Worm (Caenorhabditis elegans): ENCODE measurements around the gene F38B6.3.
A peak's percentile ranks its signal among the peaks of the same experiment; 100 is the strongest.

F38B6.3 gene

ce11 chrX:6743344-6743743 is 49.9 kb downstream of the F38B6.3 start:
- TF ChIP-seq fos-1 (tag; optimal IDR thresholded peaks at IDR 0.05) (no peak), crh-2 (tag; optimal IDR thresholded peaks at IDR 0.05) (no peak), nhr-237 (tag; optimal IDR thresholded peaks at IDR 0.05) (no peak), lin-11 (tag; optimal IDR thresholded peaks at IDR 0.05) (no peak), R02D3.7 (tag; optimal IDR thresholded peaks at IDR 0.05) (no peak), blmp-1 (tag; optimal IDR thresholded peaks at IDR 0.05; ENCODE audit: insufficient read depth) (no peak), nhr-77 (tag; optimal IDR thresholded peaks at IDR 0.05) (no peak), nhr-6 (tag; optimal IDR thresholded peaks at IDR 0.05) (no peak), nhr-25 (tag; optimal IDR thresholded peaks at IDR 0.05) (no peak), aly-2 (tag; optimal IDR thresholded peaks at IDR 0.05) (no peak), ama-1 (optimal IDR thresholded peaks at IDR 0.05) (no peak), sem-4 (tag; optimal IDR thresholded peaks at IDR 0.05) (no peak), ztf-4 (tag; optimal IDR thresholded peaks at IDR 0.05) (no peak), nhr-11 (tag; optimal IDR thresholded peaks at IDR 0.05) (no peak)

- TF ChIP-seq crh-2 (tag; optimal IDR thresholded peaks at IDR 0.05) = peak; percentile 98
- TF ChIP-seq nhr-12 (tag; optimal IDR thresholded peaks at IDR 0.05) = peak; percentile 17
- no peak for TF ChIP-seq nhr-10 (tag; optimal IDR thresholded peaks at IDR 0.05)
- no peak for TF ChIP-seq unc-39 (tag; optimal IDR thresholded peaks at IDR 0.05)
- no peak for TF ChIP-seq mbf-1 (tag; optimal IDR thresholded peaks at IDR 0.05)
- TF ChIP-seq fos-1 (tag; optimal IDR thresholded peaks at IDR 0.05) = peak; percentile 89
- TF ChIP-seq unc-62 (GFP tag; optimal IDR thresholded peaks at IDR 0.05) = peak; percentile 37
- TF ChIP-seq R02D3.7 (tag; optimal IDR thresholded peaks at IDR 0.05) = no peak
- peak; percentile 90 for TF ChIP-seq egl-27 (tag; optimal IDR thresholded peaks at IDR 0.05)
- no peak for TF ChIP-seq nhr-11 (tag; optimal IDR thresholded peaks at IDR 0.05)
- peak; percentile 97 for TF ChIP-seq ceh-16 (tag; optimal IDR thresholded peaks at IDR 0.05)
- TF ChIP-seq nhr-25 (tag; optimal IDR thresholded peaks at IDR 0.05) = peak; percentile 98
- peak; percentile 97 for TF ChIP-seq nhr-129 (tag; optimal IDR thresholded peaks at IDR 0.05)
- TF ChIP-seq nhr-21 (tag; optimal IDR thresholded peaks at IDR 0.05) = peak; percentile 99
- peak; percentile 88 for TF ChIP-seq lin-13 (GFP tag; optimal IDR thresholded peaks at IDR 0.05)
- no peak for TF ChIP-seq dmd-4 (tag; optimal IDR thresholded peaks at IDR 0.05)
- TF ChIP-seq mdl-1 (tag; optimal IDR thresholded peaks at IDR 0.05) = peak; percentile 98 to 99
- TF ChIP-seq lsy-2 (tag; optimal IDR thresholded peaks at IDR 0.05) = peak in 1 of 2 experiments; percentile 89
- TF ChIP-seq blmp-1 (tag; optimal IDR thresholded peaks at IDR 0.05; ENCODE audit: insufficient read depth) = peak; percentile 93
- TF ChIP-seq nhr-6 (tag; optimal IDR thresholded peaks at IDR 0.05) = peak; percentile 90
- TF ChIP-seq Y55F3AM.14 (GFP tag; optimal IDR thresholded peaks at IDR 0.05) = peak; percentile 91
- peak; percentile 78 for TF ChIP-seq C34F6.9 (tag; optimal IDR thresholded peaks at IDR 0.05)
- peak; percentile 96 for TF ChIP-seq F13H6.1 (tag; optimal IDR thresholded peaks at IDR 0.05)
- no peak for TF ChIP-seq elt-3 (tag; optimal IDR thresholded peaks at IDR 0.05)
- TF ChIP-seq sem-4 (tag; optimal IDR thresholded peaks at IDR 0.05) = peak; percentile 97
- no peak for TF ChIP-seq skn-1 (tag; optimal IDR thresholded peaks at IDR 0.05)
- TF ChIP-seq alr-1 (tag; optimal IDR thresholded peaks at IDR 0.05) = no peak
- peak; percentile 87 for TF ChIP-seq gmeb-1 (tag; optimal IDR thresholded peaks at IDR 0.05)
- TF ChIP-seq sma-3 (GFP tag; optimal IDR thresholded peaks at IDR 0.05) = peak; percentile 98
- no peak for TF ChIP-seq ztf-1 (GFP tag; conservative IDR thresholded peaks at IDR 0.05)
- peak; percentile 68 for TF ChIP-seq snpc-4 (tag; optimal IDR thresholded peaks at IDR 0.05)
- peak; percentile 99 for TF ChIP-seq sma-9 (GFP tag; optimal IDR thresholded peaks at IDR 0.05)
- peak; percentile 60 for TF ChIP-seq sma-9 (tag; optimal IDR thresholded peaks at IDR 0.05)
- TF ChIP-seq zag-1 (tag; optimal IDR thresholded peaks at IDR 0.05) = no peak
- TF ChIP-seq elt-1 (tag; optimal IDR thresholded peaks at IDR 0.05) = peak; percentile 96
- TF ChIP-seq nhr-237 (tag; optimal IDR thresholded peaks at IDR 0.05) = no peak
- TF ChIP-seq ama-1 (optimal IDR thresholded peaks at IDR 0.05) = peak; percentile 97
- no peak for TF ChIP-seq unc-55 (GFP tag; optimal IDR thresholded peaks at IDR 0.05)
- peak; percentile 76 for TF ChIP-seq mab-5 (tag; optimal IDR thresholded peaks at IDR 0.05)
- TF ChIP-seq ztf-4 (tag; optimal IDR thresholded peaks at IDR 0.05) = peak; percentile 95
- no peak for TF ChIP-seq peb-1 (tag; optimal IDR thresholded peaks at IDR 0.05)
- peak; percentile 42 for TF ChIP-seq lin-11 (tag; optimal IDR thresholded peaks at IDR 0.05)
These were observed 50.5 kb downstream of the F38B6.3 start for ce11 chrX:6743853-6744346.
